Fruit fly (Drosophila melanogaster): Measurements from ENCODE around the gene MBD-R2.

DNA sequence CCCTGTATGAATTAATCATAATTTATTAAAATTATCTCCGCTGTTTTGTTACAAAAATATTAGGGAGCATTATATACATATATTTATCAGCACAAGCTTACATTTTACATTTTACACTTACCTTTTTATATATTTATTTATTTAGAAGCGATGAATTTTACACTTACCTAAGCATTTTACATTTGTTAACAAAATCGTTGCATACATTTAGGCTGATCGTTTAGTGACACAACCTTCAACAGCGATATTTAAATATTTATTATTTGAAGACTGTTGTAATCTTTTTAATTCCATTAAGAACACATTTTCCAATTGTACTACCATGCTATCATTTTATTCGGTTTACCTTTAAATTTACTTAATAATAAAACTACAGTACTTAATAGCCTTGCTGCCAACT lies 27.7 kb upstream of the MBD-R2 start:
- TF ChIP-seq CG6792 (GFP tag; optimal IDR thresholded peaks at IDR 0.05) (no peak), Blimp-1 (GFP tag; optimal IDR thresholded peaks at IDR 0.05) (no peak)

Data from whole organism, prepupa.